Worm (Caenorhabditis elegans): ENCODE results near the gene C16C8.21.
"Not testable (repeated sequence)": the region's sequence is repeated elsewhere in the genome, so short reads cannot be mapped to it uniquely, and the experiment has no call there.

Gene C16C8.21

DNA sequence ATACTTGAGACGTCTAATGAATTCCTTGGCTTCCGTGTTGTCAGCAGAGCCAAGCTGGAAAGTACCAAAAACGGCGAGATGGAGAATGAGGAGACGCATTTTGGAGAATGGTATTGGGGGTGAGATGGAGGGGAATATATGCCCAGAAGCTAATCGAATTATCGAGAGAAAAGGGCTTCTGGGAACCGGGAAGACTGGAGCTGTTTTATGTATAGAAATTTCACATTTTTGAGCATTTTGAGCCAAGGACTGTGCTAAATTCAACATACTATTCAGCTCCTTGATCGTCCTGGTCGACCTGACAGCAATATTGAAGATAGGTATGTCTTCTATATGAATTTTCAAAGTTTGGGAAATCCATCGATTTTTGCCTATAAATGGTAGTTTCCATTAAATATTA is 12.0 kb downstream of the C16C8.21 start, which contains the start of gene C16C8.7:
Gene C16C8.7 (minus strand): TSS at position 101 of the 400 bp plus-strand sequence.
- TF ChIP-seq ceh-9 (tag; optimal IDR thresholded peaks at IDR 0.05) (no peak), pha-4 (tag; optimal IDR thresholded peaks at IDR 0.05) (no peak), eor-1 (tag; optimal IDR thresholded peaks at IDR 0.05) (no peak), egl-27 (tag; optimal IDR thresholded peaks at IDR 0.05) (no peak), nhr-28 (tag; optimal IDR thresholded peaks at IDR 0.05) (no peak), snpc-4 (tag; optimal IDR thresholded peaks at IDR 0.05) (no peak), nhr-43 (tag; optimal IDR thresholded peaks at IDR 0.05; ENCODE audit: poor library complexity, severe bottlenecking) (no peak)

DNA sequence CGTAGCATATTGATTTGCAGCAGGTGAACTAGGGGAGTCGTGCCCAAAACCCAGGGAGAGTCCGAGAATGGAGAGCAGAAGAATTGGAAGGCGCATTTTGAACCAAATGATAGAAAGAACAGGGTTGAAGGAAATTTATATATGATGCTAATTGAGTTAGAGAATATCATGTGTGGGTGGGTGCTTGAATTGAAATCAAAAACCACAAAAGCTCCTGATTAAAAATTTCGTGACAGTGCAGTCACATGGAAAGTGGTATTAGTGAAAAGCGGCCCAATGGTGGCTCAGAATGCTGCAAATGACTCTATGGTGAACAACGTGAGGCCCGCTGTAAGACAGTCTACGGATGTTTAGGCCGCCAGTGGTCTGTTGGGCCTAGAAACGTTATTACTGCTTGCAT is 13.6 kb downstream of the C16C8.21 start, which contains the start of gene C16C8.8:
Gene C16C8.8 (minus strand): TSS at position 101 of the 400 bp plus-strand sequence.
- TF ChIP-seq snpc-4 (tag; optimal IDR thresholded peaks at IDR 0.05) (no peak), egl-27 (tag; optimal IDR thresholded peaks at IDR 0.05) (no peak), aly-2 (tag; optimal IDR thresholded peaks at IDR 0.05) (no peak), ceh-28 (tag; optimal IDR thresholded peaks at IDR 0.05) (no peak), unc-62 (GFP tag; optimal IDR thresholded peaks at IDR 0.05) (no peak), lsy-12 (tag; optimal IDR thresholded peaks at IDR 0.05) (no peak), R02D3.7 (tag; optimal IDR thresholded peaks at IDR 0.05) (no peak), nhr-43 (tag; optimal IDR thresholded peaks at IDR 0.05; ENCODE audit: poor library complexity, severe bottlenecking) (no peak), unc-39 (tag; optimal IDR thresholded peaks at IDR 0.05) (no peak), pqm-1 (tag; optimal IDR thresholded peaks at IDR 0.05) (no peak), nhr-11 (tag; optimal IDR thresholded peaks at IDR 0.05) (no peak), elt-2 (tag; optimal IDR thresholded peaks at IDR 0.05) (no peak), nhr-237 (tag; optimal IDR thresholded peaks at IDR 0.05) (no peak), nhr-76 (tag; optimal IDR thresholded peaks at IDR 0.05) (no peak)

DNA sequence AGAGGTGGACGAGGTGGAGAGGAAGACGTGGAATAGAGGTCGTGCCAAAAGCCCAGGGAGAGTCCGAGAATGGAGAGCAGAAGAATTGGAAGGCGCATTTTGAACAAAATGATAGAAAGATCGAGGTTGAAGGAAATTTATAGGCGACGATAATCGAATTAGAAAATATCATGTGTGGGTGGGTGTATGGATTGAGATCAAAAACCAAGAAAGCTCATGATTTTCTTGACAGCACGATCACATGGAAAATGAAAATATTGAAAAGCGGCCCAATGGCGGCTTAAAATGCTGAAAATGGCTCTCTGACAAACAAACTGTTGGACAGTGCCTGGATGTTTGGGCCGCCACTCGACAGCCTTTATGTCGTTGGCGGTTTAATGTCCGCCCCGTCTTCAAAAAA is 15.1 kb downstream of the C16C8.21 start, which contains the start of gene C16C8.9:
Gene C16C8.9 (minus strand): TSS at position 101 of the 400 bp plus-strand sequence.
- TF ChIP-seq pha-4 (tag; optimal IDR thresholded peaks at IDR 0.05): no peak
- no peak for TF ChIP-seq ceh-16 (tag; optimal IDR thresholded peaks at IDR 0.05)
- TF ChIP-seq R02D3.7 (tag; optimal IDR thresholded peaks at IDR 0.05): no peak
- TF ChIP-seq elt-1 (tag; optimal IDR thresholded peaks at IDR 0.05): no peak
- no peak for TF ChIP-seq aly-2 (tag; optimal IDR thresholded peaks at IDR 0.05)
- no peak for TF ChIP-seq ceh-9 (tag; optimal IDR thresholded peaks at IDR 0.05)
- no peak for TF ChIP-seq ceh-82 (tag; optimal IDR thresholded peaks at IDR 0.05)
- no peak for TF ChIP-seq mml-1 (tag; optimal IDR thresholded peaks at IDR 0.05)
- TF ChIP-seq lin-15B (tag; optimal IDR thresholded peaks at IDR 0.05): no peak
- TF ChIP-seq daf-12 (tag; optimal IDR thresholded peaks at IDR 0.05): no peak

DNA sequence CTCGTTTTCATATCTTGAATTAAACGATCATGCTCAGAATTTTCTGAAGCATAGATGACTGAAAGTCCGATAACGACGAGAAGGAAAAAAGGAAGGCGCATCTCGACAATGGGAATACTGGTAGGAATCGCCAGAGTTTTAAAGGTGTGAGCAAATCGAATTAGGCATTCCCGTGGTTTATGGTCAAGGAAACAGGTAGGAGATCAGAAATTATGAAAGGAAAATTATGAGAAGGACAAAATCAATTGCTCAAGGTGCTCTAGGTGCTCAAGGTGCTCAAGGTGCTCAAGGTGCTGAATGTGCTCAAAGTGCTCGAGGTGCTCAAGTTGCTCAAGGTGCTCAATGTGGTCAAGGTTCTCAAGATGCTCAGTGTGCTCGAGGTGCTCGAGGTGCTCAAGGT is 16.6 kb downstream of the C16C8.21 start, which contains the start of gene C16C8.10:
Gene C16C8.10 (minus strand): TSS at position 101 of the 400 bp plus-strand sequence.
- TF ChIP-seq elt-3, snpc-4, nhr-237 (tag; optimal IDR thresholded peaks at IDR 0.05): not testable (repeated sequence)

DNA sequence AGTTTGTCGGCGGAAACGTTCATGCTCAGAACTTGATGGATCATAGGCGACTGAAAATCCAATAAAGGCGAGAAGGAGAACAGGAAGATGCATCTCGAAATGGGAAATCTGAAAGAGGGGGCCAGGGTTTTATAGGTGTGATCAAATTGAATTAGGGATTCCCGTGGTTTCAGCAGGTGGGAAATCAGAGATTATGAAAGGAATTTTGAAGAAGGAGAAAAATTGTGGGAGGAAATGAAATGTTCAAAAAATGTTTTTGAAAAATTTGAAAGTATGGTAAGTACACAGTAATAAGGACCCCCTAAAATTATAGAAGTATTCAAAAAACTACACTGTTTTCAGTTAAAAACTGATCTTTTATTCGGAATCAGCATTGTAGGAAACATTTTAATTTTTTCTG is 22.5 kb downstream of the C16C8.21 start, which contains the start of gene Y49F6B.20:
Gene Y49F6B.20 (minus strand): TSS at position 101 of the 400 bp plus-strand sequence.
- TF ChIP-seq ceh-82 (tag; optimal IDR thresholded peaks at IDR 0.05): no peak
- TF ChIP-seq ztf-11 (tag; optimal IDR thresholded peaks at IDR 0.05): no peak
- TF ChIP-seq ceh-28 (tag; optimal IDR thresholded peaks at IDR 0.05): no peak
- no peak for TF ChIP-seq pha-4 (tag; optimal IDR thresholded peaks at IDR 0.05)
- TF ChIP-seq nhr-28 (tag; optimal IDR thresholded peaks at IDR 0.05): no peak
- TF ChIP-seq skn-1 (tag; optimal IDR thresholded peaks at IDR 0.05): no peak
- no peak for TF ChIP-seq ceh-16 (tag; optimal IDR thresholded peaks at IDR 0.05)
- TF ChIP-seq nhr-43 (tag; optimal IDR thresholded peaks at IDR 0.05; ENCODE audit: poor library complexity, severe bottlenecking): no peak
- no peak for TF ChIP-seq ceh-9 (tag; optimal IDR thresholded peaks at IDR 0.05)
- no peak for TF ChIP-seq fkh-2 (tag; optimal IDR thresholded peaks at IDR 0.05)
- no peak for TF ChIP-seq zag-1 (tag; optimal IDR thresholded peaks at IDR 0.05)
- no peak for TF ChIP-seq nhr-237 (tag; optimal IDR thresholded peaks at IDR 0.05)
- TF ChIP-seq eor-1 (tag; optimal IDR thresholded peaks at IDR 0.05): no peak
- no peak for TF ChIP-seq jun-1 (tag; optimal IDR thresholded peaks at IDR 0.05)
- no peak for TF ChIP-seq R02D3.7 (tag; optimal IDR thresholded peaks at IDR 0.05)

DNA sequence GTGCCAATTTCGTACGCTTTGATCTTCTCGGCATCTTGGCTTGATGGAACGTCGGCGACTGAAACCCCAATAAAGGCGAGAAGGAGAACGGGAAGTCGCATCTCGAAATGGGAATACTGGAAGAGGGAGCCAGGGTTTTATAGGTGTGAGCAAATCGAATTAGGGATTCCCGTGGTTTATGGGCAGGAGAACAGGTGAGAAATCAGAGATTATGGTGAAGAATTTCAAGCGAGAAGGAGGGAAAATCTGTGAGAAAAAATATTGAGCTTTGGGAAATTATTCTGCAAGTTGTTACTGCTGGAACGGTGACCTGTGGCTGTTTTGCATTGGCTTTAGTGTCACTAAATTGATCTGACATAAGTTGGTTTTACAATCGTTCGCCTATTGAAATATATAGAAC is 23.6 kb downstream of the C16C8.21 start, which contains the start of gene Y49F6B.13:
Gene Y49F6B.13 (minus strand): TSS at position 101 of the 400 bp plus-strand sequence.
- TF ChIP-seq nhr-11 (tag; optimal IDR thresholded peaks at IDR 0.05) (no peak), unc-39 (tag; optimal IDR thresholded peaks at IDR 0.05) (no peak), mml-1 (tag; optimal IDR thresholded peaks at IDR 0.05) (no peak), nhr-43 (tag; optimal IDR thresholded peaks at IDR 0.05; ENCODE audit: poor library complexity, severe bottlenecking) (no peak), mdl-1 (tag; optimal IDR thresholded peaks at IDR 0.05) (no peak), ceh-9 (tag; optimal IDR thresholded peaks at IDR 0.05) (no peak), nfya-1 (tag; optimal IDR thresholded peaks at IDR 0.05; ENCODE audit: insufficient read depth) (no peak), fos-1 (tag; optimal IDR thresholded peaks at IDR 0.05) (no peak), nhr-76 (tag; optimal IDR thresholded peaks at IDR 0.05) (no peak), ztf-11 (tag; optimal IDR thresholded peaks at IDR 0.05) (no peak), fkh-10 (GFP tag; optimal IDR thresholded peaks at IDR 0.05) (no peak), sea-2 (GFP tag; optimal IDR thresholded peaks at IDR 0.05) (no peak), pqm-1 (tag; optimal IDR thresholded peaks at IDR 0.05) (no peak), ama-1 (optimal IDR thresholded peaks at IDR 0.05) (no peak)
